Fruit fly (Drosophila melanogaster): ENCODE data around the gene CG2217.
A peak's percentile ranks its signal among the peaks of the same experiment; 100 is the strongest.

Gene CG2217

dm6 chr3R:30391098-30391497 lies 31.7 kb downstream of the CG2217 start:
- TF ChIP-seq noc (tag; optimal IDR thresholded peaks at IDR 0.05), result no peak

- peak; percentile 57 for TF ChIP-seq noc (tag; optimal IDR thresholded peaks at IDR 0.05)
Observed at dm6 chr3R:30390304-30390703, 32.5 kb downstream of the CG2217 start.

dm6 chr3R:30389096-30389495 lies 33.7 kb downstream of the CG2217 start:
- TF ChIP-seq noc (tag; optimal IDR thresholded peaks at IDR 0.05), result no peak

dm6 chr3R:30388215-30388871 lies 34.4 kb downstream of the CG2217 start:
- TF ChIP-seq noc (tag; optimal IDR thresholded peaks at IDR 0.05), result peak; percentile 96

dm6 chr3R:30387515-30388178 lies 35.1 kb downstream of the CG2217 start, which contains the start of the genes Fer2LCH and Fer1HCH:
Gene Fer2LCH, plus strand, starts transcription at chr3R:30387804.
Gene Fer1HCH, minus strand, starts transcription at chr3R:30388178.
- no peak for TF ChIP-seq noc (tag; optimal IDR thresholded peaks at IDR 0.05)

- no peak for TF ChIP-seq noc (tag; optimal IDR thresholded peaks at IDR 0.05)
Observed at dm6 chr3R:30386759-30387437, 35.9 kb downstream of the CG2217 start.

- TF ChIP-seq noc (tag; optimal IDR thresholded peaks at IDR 0.05), result peak; percentile 44
Observed at dm6 chr3R:30385531-30385930, 37.2 kb downstream of the CG2217 start.

dm6 chr3R:30383181-30383580 lies 39.6 kb downstream of the CG2217 start:
- TF ChIP-seq noc (tag; optimal IDR thresholded peaks at IDR 0.05), result no peak
